Worm (Caenorhabditis elegans) whole organism, mixed stage, embryonic: ENCODE data around the gene F13H10.6.
A peak's percentile ranks its signal among the peaks of the same experiment; 100 is the strongest.

Experiments used
- M03D4.4 ChIP-seq: sonication (generic microtip); optimal IDR thresholded peaks from 2 replicates; lab custom pipeline; 2017; ENCODE audit warnings: mild to moderate bottlenecking, missing genetic modification characterization, missing compliant biosample characterization
- bed-3 ChIP-seq: fragments of 200-800 bp; sonication (Bioruptor generic); optimal IDR thresholded peaks from 3 replicates; lab custom pipeline; 2018; ENCODE audit warnings: mild to moderate bottlenecking, missing genetic modification characterization, moderate library complexity, missing compliant biosample characterization
- blmp-1 ChIP-seq: fragments of 150-350 bp; optimal IDR thresholded peaks from 2 replicates; lab custom pipeline; 2014; ENCODE audit warnings: missing biosample characterization, missing genetic modification characterization
- ceh-39 ChIP-seq: fragments of 150-350 bp; optimal IDR thresholded peaks from 2 replicates; lab custom pipeline; 2014; ENCODE audit warnings: missing biosample characterization, missing genetic modification characterization
- ceh-43 ChIP-seq: fragments of 200-800 bp; sonication (Bioruptor generic); optimal IDR thresholded peaks from 2 replicates; lab custom pipeline; 2018; ENCODE audit warnings: mild to moderate bottlenecking, missing genetic modification characterization, moderate library complexity, missing compliant biosample characterization
- ceh-83 ChIP-seq: fragments of 200-800 bp; sonication (Bioruptor generic); optimal IDR thresholded peaks from 2 replicates; lab custom pipeline; 2018; ENCODE audit warnings: mild to moderate bottlenecking, missing genetic modification characterization, missing compliant biosample characterization
- ces-1 ChIP-seq: fragments of 150-350 bp; optimal IDR thresholded peaks from 2 replicates; lab custom pipeline; 2014; ENCODE audit warnings: missing biosample characterization, missing genetic modification reagents, missing genetic modification characterization
- cnd-1 ChIP-seq: fragments of 200-800 bp; sonication (Bioruptor generic); optimal IDR thresholded peaks from 2 replicates; lab custom pipeline; 2018; ENCODE audit warnings: mild to moderate bottlenecking, missing genetic modification characterization, missing compliant biosample characterization
- drap-1 ChIP-seq: fragments of 200-800 bp; sonication (Bioruptor generic); optimal IDR thresholded peaks from 3 replicates; lab custom pipeline; 2018; ENCODE audit warnings: mild to moderate bottlenecking, missing genetic modification characterization, missing compliant biosample characterization
- elt-1 ChIP-seq: sonication (generic microtip); optimal IDR thresholded peaks from 2 replicates; lab custom pipeline; 2017; ENCODE audit warnings: missing genetic modification characterization, mild to moderate bottlenecking, missing compliant biosample characterization, antibody characterized with exemption, moderate library complexity, borderline replicate concordance; ENCODE audit not compliant: insufficient read depth
- elt-3 ChIP-seq: fragments of 150-350 bp; optimal IDR thresholded peaks from 2 replicates; lab custom pipeline; 2014; ENCODE audit warnings: missing biosample characterization, missing genetic modification characterization
- flh-1 ChIP-seq: fragments of 200-800 bp; sonication (Bioruptor generic); optimal IDR thresholded peaks from 2 replicates; lab custom pipeline; 2018; ENCODE audit warnings: mild to moderate bottlenecking, missing genetic modification characterization, moderate library complexity, missing compliant biosample characterization
- ham-2 ChIP-seq: fragments of 200-800 bp; sonication (Bioruptor generic); optimal IDR thresholded peaks from 2 replicates; lab custom pipeline; 2018; ENCODE audit warnings: mild to moderate bottlenecking, missing genetic modification characterization, missing compliant biosample characterization
- hlh-1 ChIP-seq: fragments of 150-350 bp; optimal IDR thresholded peaks from 2 replicates; lab custom pipeline; 2014; ENCODE audit warnings: missing biosample characterization, missing genetic modification reagents, missing genetic modification characterization
- lin-13 ChIP-seq: fragments of 150-350 bp; optimal IDR thresholded peaks from 2 replicates; lab custom pipeline; 2014; ENCODE audit warnings: missing biosample characterization, missing genetic modification characterization
- lin-32 ChIP-seq: fragments of 200-800 bp; sonication (Bioruptor generic); optimal IDR thresholded peaks from 2 replicates; lab custom pipeline; 2018; ENCODE audit warnings: mild to moderate bottlenecking, missing genetic modification characterization, missing compliant biosample characterization
- lsy-2 ChIP-seq: fragments of 150-350 bp; optimal IDR thresholded peaks from 2 replicates; lab custom pipeline; 2014; ENCODE audit warnings: missing biosample characterization, missing genetic modification characterization
- mab-5 ChIP-seq: fragments of 150-350 bp; optimal IDR thresholded peaks from 2 replicates; lab custom pipeline; 2014; ENCODE audit warnings: missing biosample characterization, missing genetic modification characterization
- mep-1 ChIP-seq: fragments of 150-350 bp; optimal IDR thresholded peaks from 2 replicates; lab custom pipeline; 2017; ENCODE audit warnings: missing biosample characterization, missing genetic modification reagents, missing genetic modification characterization, inconsistent platforms
- mls-2 ChIP-seq: sonication (generic microtip); optimal IDR thresholded peaks from 2 replicates; lab custom pipeline; 2016; ENCODE audit warnings: mild to moderate bottlenecking, missing genetic modification characterization, moderate library complexity, missing compliant biosample characterization
- nhr-12 ChIP-seq: fragments of 150-350 bp; optimal IDR thresholded peaks from 2 replicates; lab custom pipeline; 2014; ENCODE audit warnings: missing biosample characterization, missing genetic modification characterization
- nhr-2 ChIP-seq: fragments of 150-350 bp; optimal IDR thresholded peaks from 2 replicates; lab custom pipeline; 2014; ENCODE audit warnings: missing biosample characterization, missing genetic modification characterization
- nhr-237 ChIP-seq: fragments of 150-350 bp; optimal IDR thresholded peaks from 2 replicates; lab custom pipeline; 2014; ENCODE audit warnings: missing biosample characterization, missing genetic modification characterization
- nhr-28 ChIP-seq: fragments of 150-350 bp; optimal IDR thresholded peaks from 2 replicates; lab custom pipeline; 2014; ENCODE audit warnings: missing biosample characterization, missing genetic modification characterization
- nhr-76 ChIP-seq: sonication (generic microtip); optimal IDR thresholded peaks from 2 replicates; lab custom pipeline; 2017; ENCODE audit warnings: missing biosample characterization, missing genetic modification characterization
- pha-4 ChIP-seq: fragments of 150-350 bp; optimal IDR thresholded peaks from 2 replicates; lab custom pipeline; 2018; ENCODE audit warnings: missing biosample characterization, missing genetic modification reagents, missing genetic modification characterization
- sem-2 ChIP-seq: fragments of 200-800 bp; sonication (Bioruptor generic); optimal IDR thresholded peaks from 2 replicates; lab custom pipeline; 2018; ENCODE audit warnings: mild to moderate bottlenecking, missing genetic modification characterization, missing compliant biosample characterization
- snpc-4 ChIP-seq: fragments of 150-350 bp; optimal IDR thresholded peaks from 2 replicates; lab custom pipeline; 2014; ENCODE audit warnings: missing biosample characterization, missing genetic modification characterization
- sptf-1 ChIP-seq: sonication (generic microtip); optimal IDR thresholded peaks from 2 replicates; lab custom pipeline; 2017; ENCODE audit warnings: mild to moderate bottlenecking, missing genetic modification characterization, moderate library complexity, missing compliant biosample characterization
- tbx-8 ChIP-seq: fragments of 200-800 bp; sonication (Bioruptor generic); optimal IDR thresholded peaks from 2 replicates; lab custom pipeline; 2018; ENCODE audit warnings: mild to moderate bottlenecking, missing genetic modification characterization, moderate library complexity, missing compliant biosample characterization
- unc-120 ChIP-seq: sonication (generic microtip); optimal IDR thresholded peaks from 2 replicates; lab custom pipeline; 2017; ENCODE audit warnings: missing genetic modification characterization, missing compliant biosample characterization; ENCODE audit not compliant: poor library complexity, severe bottlenecking
- unc-39 ChIP-seq: fragments of 150-350 bp; optimal IDR thresholded peaks from 2 replicates; lab custom pipeline; 2014; ENCODE audit warnings: missing biosample characterization, missing genetic modification characterization
- unc-62 ChIP-seq: fragments of 150-350 bp; optimal IDR thresholded peaks from 2 replicates; lab custom pipeline; 2014; ENCODE audit warnings: missing biosample characterization, missing genetic modification reagents, missing genetic modification characterization
- zip-8 ChIP-seq: fragments of 150-350 bp; optimal IDR thresholded peaks from 2 replicates; lab custom pipeline; 2014; ENCODE audit warnings: missing biosample characterization, missing genetic modification characterization
- ztf-11 ChIP-seq: fragments of 150-350 bp; optimal IDR thresholded peaks from 2 replicates; lab custom pipeline; 2014; ENCODE audit warnings: missing biosample characterization, missing genetic modification characterization

The F13H10.6 gene

ce11 chrIV:11006868-11007267 is 2.2 kb upstream of the F13H10.6 start:
- TF ChIP-seq lsy-2 (tag; lab: Kevin White, UChicago) (no peak), ham-2 (GFP tag; lab: Kevin White, UChicago) (no peak), ceh-83 (GFP tag; lab: Kevin White, UChicago) (no peak), pha-4 (tag; lab: Kevin White, UChicago) (no peak)

- no peak for TF ChIP-seq lsy-2 (tag; lab: Kevin White, UChicago)
- peak; percentile 54 for TF ChIP-seq blmp-1 (tag; lab: Kevin White, UChicago)
- TF ChIP-seq pha-4 (tag; lab: Kevin White, UChicago), result peak; percentile 31
- TF ChIP-seq ceh-43, result no peak
- no peak for TF ChIP-seq unc-120
- TF ChIP-seq flh-1 (GFP tag; lab: Kevin White, UChicago), result no peak
- TF ChIP-seq, all 35 proteins: peak for 2
These were observed 841 bp upstream of the F13H10.6 start for ce11 chrIV:11008255-11008654.

- no peak for TF ChIP-seq ceh-43
- no peak for TF ChIP-seq ztf-11
- no peak for TF ChIP-seq drap-1 (GFP tag; lab: Kevin White, UChicago)
- no peak for TF ChIP-seq nhr-12 (tag; lab: Kevin White, UChicago)
- no peak for TF ChIP-seq cnd-1 (tag; lab: Kevin White, UChicago)
- no peak for TF ChIP-seq unc-62 (GFP tag; lab: Kevin White, UChicago)
- no peak for TF ChIP-seq ces-1 (GFP tag; lab: Kevin White, UChicago)
- TF ChIP-seq unc-39 (tag; lab: Kevin White, UChicago), result no peak
- TF ChIP-seq hlh-1 (tag; lab: Kevin White, UChicago), result no peak
- no peak for TF ChIP-seq ham-2 (GFP tag; lab: Kevin White, UChicago)
- TF ChIP-seq lin-13 (tag; lab: Kevin White, UChicago), result no peak
- TF ChIP-seq mls-2 (tag; lab: Kevin White, UChicago), result no peak
- TF ChIP-seq tbx-8 (GFP tag; lab: Kevin White, UChicago), result no peak
- TF ChIP-seq lin-32 (GFP tag; lab: Kevin White, UChicago), result no peak
- no peak for TF ChIP-seq elt-1 (tag; lab: Kevin White, UChicago)
- no peak for TF ChIP-seq zip-8 (tag; lab: Kevin White, UChicago)
- TF ChIP-seq nhr-237 (tag; lab: Kevin White, UChicago), result no peak
- no peak for TF ChIP-seq mab-5 (tag; lab: Kevin White, UChicago)
These were observed 832 bp downstream of the F13H10.6 start for ce11 chrIV:11009928-11010327.

ce11 chrIV:11011920-11012319 is 2.8 kb downstream of the F13H10.6 start, which contains the start of gene ndx-9:
TSS of gene ndx-9 (minus strand) at chrIV:11012020.
- no peak for TF ChIP-seq ces-1 (GFP tag; lab: Kevin White, UChicago)
- no peak for TF ChIP-seq lin-13 (tag; lab: Kevin White, UChicago)
- TF ChIP-seq mep-1, result no peak
- TF ChIP-seq sptf-1 (tag; lab: Kevin White, UChicago), result no peak
- TF ChIP-seq unc-39 (tag; lab: Kevin White, UChicago), result no peak
- no peak for TF ChIP-seq nhr-76 (tag; lab: Kevin White, UChicago)
- TF ChIP-seq hlh-1 (tag; lab: Kevin White, UChicago), result no peak
- no peak for TF ChIP-seq ceh-43
- TF ChIP-seq cnd-1 (tag; lab: Kevin White, UChicago), result no peak
- TF ChIP-seq drap-1 (GFP tag; lab: Kevin White, UChicago), result no peak
- no peak for TF ChIP-seq lin-32 (GFP tag; lab: Kevin White, UChicago)
- no peak for TF ChIP-seq unc-62 (GFP tag; lab: Kevin White, UChicago)
- TF ChIP-seq ceh-39 (tag; lab: Kevin White, UChicago), result no peak
- no peak for TF ChIP-seq zip-8 (tag; lab: Kevin White, UChicago)
- TF ChIP-seq nhr-237 (tag; lab: Kevin White, UChicago), result no peak
- no peak for TF ChIP-seq ham-2 (GFP tag; lab: Kevin White, UChicago)
- TF ChIP-seq elt-1 (tag; lab: Kevin White, UChicago), result no peak
- TF ChIP-seq, all 35 proteins: peak for 0

ce11 chrIV:11015881-11016280 is 6.8 kb downstream of the F13H10.6 start, which contains the start of gene F13H10.3:
TSS of gene F13H10.3 (minus strand) at chrIV:11015953.
- TF ChIP-seq ztf-11, result no peak
- TF ChIP-seq ceh-43, result no peak
- TF ChIP-seq ces-1 (GFP tag; lab: Kevin White, UChicago), result no peak
- no peak for TF ChIP-seq lin-13 (tag; lab: Kevin White, UChicago)
- TF ChIP-seq flh-1 (GFP tag; lab: Kevin White, UChicago), result no peak
- TF ChIP-seq tbx-8 (GFP tag; lab: Kevin White, UChicago), result no peak
- TF ChIP-seq nhr-2 (tag; lab: Kevin White, UChicago), result no peak
- TF ChIP-seq snpc-4 (tag; lab: Kevin White, UChicago), result no peak
- no peak for TF ChIP-seq M03D4.4 (tag; lab: Kevin White, UChicago)
- no peak for TF ChIP-seq nhr-28 (tag; lab: Kevin White, UChicago)
- TF ChIP-seq unc-120, result no peak
- TF ChIP-seq bed-3 (GFP tag; lab: Kevin White, UChicago), result no peak
- TF ChIP-seq sem-2, result no peak
- TF ChIP-seq elt-1 (tag; lab: Kevin White, UChicago), result no peak
- no peak for TF ChIP-seq lin-32 (GFP tag; lab: Kevin White, UChicago)
- TF ChIP-seq unc-39 (tag; lab: Kevin White, UChicago), result no peak
- TF ChIP-seq elt-3 (tag; lab: Kevin White, UChicago), result no peak
- TF ChIP-seq sptf-1 (tag; lab: Kevin White, UChicago), result no peak
